Worm (Caenorhabditis elegans) whole organism, early embryonic: ENCODE results near the gene dpy-31.

Experiments
- B0310.2 ChIP-seq: sonication (generic microtip); optimal IDR thresholded peaks from 2 replicates; lab custom pipeline; 2016; ENCODE audit warnings: mild to moderate bottlenecking, missing genetic modification characterization, missing compliant biosample characterization
- F13C5.2 ChIP-seq: sonication (generic microtip); optimal IDR thresholded peaks from 2 replicates; lab custom pipeline; 2017; ENCODE audit warnings: mild to moderate bottlenecking, missing genetic modification characterization, inconsistent platforms, missing compliant biosample characterization
- aly-1 ChIP-seq: sonication (generic microtip); optimal IDR thresholded peaks from 2 replicates; lab custom pipeline; 2016; ENCODE audit warnings: missing genetic modification characterization, missing compliant biosample characterization
- ama-1 ChIP-seq: fragments of 150-350 bp; optimal IDR thresholded peaks from 2 replicates; lab custom pipeline; 2014
- ceh-13 ChIP-seq: fragments of 200-800 bp; sonication (Bioruptor generic); optimal IDR thresholded peaks from 2 replicates; lab custom pipeline; 2018; ENCODE audit warnings: mild to moderate bottlenecking, missing genetic modification characterization, missing compliant biosample characterization
- ceh-36 ChIP-seq: sonication (generic microtip); optimal IDR thresholded peaks from 2 replicates; lab custom pipeline; 2016; ENCODE audit warnings: missing genetic modification characterization, inconsistent platforms, missing compliant biosample characterization
- ets-7 ChIP-seq: sonication (generic microtip); optimal IDR thresholded peaks from 2 replicates; lab custom pipeline; 2016; ENCODE audit warnings: missing genotype, missing genetic modification characterization, missing compliant biosample characterization
- flt-1 ChIP-seq: fragments of 200-800 bp; sonication (Bioruptor generic); IDR thresholded peaks from 2 replicates; pipeline ENCODE4 v1.3.6; 2022; ENCODE audit warnings: missing genetic modification characterization, missing compliant biosample characterization
- hmbx-1 ChIP-seq: sonication (generic microtip); optimal IDR thresholded peaks from 2 replicates; lab custom pipeline; 2016; ENCODE audit warnings: mild to moderate bottlenecking, missing genetic modification characterization, missing compliant biosample characterization
- hmg-4 ChIP-seq: fragments of 200-800 bp; sonication (Bioruptor generic); optimal IDR thresholded peaks from 2 replicates; lab custom pipeline; 2018; ENCODE audit warnings: mild to moderate bottlenecking, missing genetic modification characterization, missing compliant biosample characterization
- hnd-1 ChIP-seq: sonication (generic microtip); optimal IDR thresholded peaks from 2 replicates; lab custom pipeline; 2016; ENCODE audit warnings: missing genetic modification characterization, missing compliant biosample characterization
- pes-1 ChIP-seq: fragments of 200-800 bp; sonication (Bioruptor generic); IDR thresholded peaks from 2 replicates; pipeline ENCODE4 v1.3.6; 2022; ENCODE audit warnings: missing genetic modification reagents, missing genetic modification characterization, missing compliant biosample characterization
- scrt-1 ChIP-seq: fragments of 200-800 bp; sonication (Bioruptor generic); IDR thresholded peaks from 2 replicates; pipeline ENCODE4 v1.3.6; 2022; ENCODE audit warnings: missing genetic modification characterization, missing compliant biosample characterization
- sea-1 ChIP-seq: fragments of 200-800 bp; sonication (Bioruptor generic); conservative IDR thresholded peaks from 2 replicates; pipeline ENCODE4 v1.3.6; 2022; ENCODE audit warnings: missing genetic modification characterization, missing compliant biosample characterization
- tbx-11 ChIP-seq: fragments of 200-800 bp; sonication (Bioruptor generic); IDR thresholded peaks from 2 replicates; pipeline ENCODE4 v1.3.6; 2022; ENCODE audit warnings: missing genetic modification characterization, missing compliant biosample characterization
- tbx-37 ChIP-seq: fragments of 200-800 bp; sonication (Bioruptor generic); conservative IDR thresholded peaks from 2 replicates; pipeline ENCODE4 v1.3.6; 2022; ENCODE audit warnings: missing genetic modification reagents, missing genetic modification characterization, missing compliant biosample characterization
- tra-4 ChIP-seq: sonication (generic microtip); optimal IDR thresholded peaks from 2 replicates; lab custom pipeline; 2017; ENCODE audit warnings: missing genetic modification characterization, missing compliant biosample characterization

dpy-31 gene

DNA sequence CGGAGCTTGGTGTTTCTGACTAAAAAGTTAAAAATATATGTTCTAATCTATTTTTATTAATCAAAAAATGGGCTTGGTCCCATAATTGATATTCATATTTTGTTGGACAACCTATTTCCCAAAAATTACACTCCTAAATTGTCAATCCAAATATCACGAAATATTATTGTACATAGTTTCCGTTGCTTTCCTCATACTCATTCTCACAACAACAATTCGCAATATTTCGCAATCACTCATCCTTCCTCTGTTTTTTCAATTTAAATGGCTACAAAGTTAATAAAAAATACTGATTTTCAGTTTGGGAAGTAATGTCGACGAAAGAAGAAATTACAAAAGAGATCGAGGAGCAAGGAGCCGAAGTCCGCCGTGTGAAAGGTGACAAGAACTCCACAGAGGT is 36.7 kb downstream of the dpy-31 start, which contains the start of gene pars-1:
Gene pars-1 (plus strand): TSS at position 301 of the 400 bp plus-strand sequence.
- TF ChIP-seq ets-7 (tag; lab: Kevin White, UChicago) (no peak), B0310.2 (tag; lab: Kevin White, UChicago) (no peak)

DNA sequence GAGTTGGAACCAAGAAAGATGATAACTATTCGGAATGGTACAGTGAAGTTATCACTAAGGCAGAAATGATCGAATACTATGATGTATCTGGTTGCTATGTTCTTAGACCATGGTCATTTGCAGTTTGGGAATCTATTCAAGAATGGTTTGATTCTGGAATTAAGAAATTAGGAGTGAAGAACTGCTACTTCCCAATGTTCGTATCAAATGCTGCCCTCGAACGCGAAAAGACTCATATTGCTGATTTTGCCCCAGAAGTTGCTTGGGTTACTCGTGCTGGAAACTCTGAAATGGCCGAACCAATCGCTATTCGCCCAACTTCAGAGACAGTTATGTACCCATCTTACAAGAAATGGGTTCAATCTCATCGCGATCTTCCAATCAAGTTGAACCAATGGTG is 37.4 kb downstream of the dpy-31 start:
- TF ChIP-seq ets-7 (tag; lab: Kevin White, UChicago) (no peak), ceh-36 (tag; lab: Kevin White, UChicago) (no peak), F13C5.2 (tag; lab: Kevin White, UChicago) (no peak), tbx-37 (GFP tag; lab: Robert Waterston, UW) (no peak), B0310.2 (tag; lab: Kevin White, UChicago) (no peak), scrt-1 (GFP tag; lab: Robert Waterston, UW) (no peak), ceh-13 (GFP tag; lab: Kevin White, UChicago) (no peak), tbx-11 (GFP tag; lab: Robert Waterston, UW) (no peak), flt-1 (no peak), aly-1 (tag; lab: Kevin White, UChicago) (no peak), pes-1 (GFP tag; lab: Robert Waterston, UW) (no peak), sea-1 (GFP tag; lab: Robert Waterston, UW) (no peak)

DNA sequence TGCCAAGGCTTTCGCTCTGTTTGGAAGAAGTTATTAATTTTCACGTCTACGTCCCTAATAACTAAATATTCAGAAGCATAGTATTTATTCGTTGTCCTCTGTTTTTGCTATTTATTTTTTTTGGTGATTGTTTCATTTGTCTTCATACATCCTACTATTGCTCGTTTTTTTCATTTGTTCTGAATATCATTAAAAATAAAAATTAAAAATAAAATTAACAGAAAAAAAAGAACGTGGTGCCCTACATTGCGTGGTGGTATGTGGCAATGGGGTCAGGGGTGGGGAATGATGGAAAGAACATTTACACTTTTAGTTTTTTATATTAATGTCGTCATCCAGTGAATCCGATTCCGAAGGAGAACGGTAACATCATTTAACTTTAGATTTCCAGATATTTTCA is 39.1 kb downstream of the dpy-31 start, which contains the start of gene ztf-31:
Gene ztf-31 (plus strand): TSS at position 301 of the 400 bp plus-strand sequence.
- no peak for TF ChIP-seq aly-1 (tag; lab: Kevin White, UChicago)
- TF ChIP-seq scrt-1 (GFP tag; lab: Robert Waterston, UW) = no peak
- TF ChIP-seq ama-1 = no peak
- TF ChIP-seq tbx-11 (GFP tag; lab: Robert Waterston, UW) = no peak

DNA sequence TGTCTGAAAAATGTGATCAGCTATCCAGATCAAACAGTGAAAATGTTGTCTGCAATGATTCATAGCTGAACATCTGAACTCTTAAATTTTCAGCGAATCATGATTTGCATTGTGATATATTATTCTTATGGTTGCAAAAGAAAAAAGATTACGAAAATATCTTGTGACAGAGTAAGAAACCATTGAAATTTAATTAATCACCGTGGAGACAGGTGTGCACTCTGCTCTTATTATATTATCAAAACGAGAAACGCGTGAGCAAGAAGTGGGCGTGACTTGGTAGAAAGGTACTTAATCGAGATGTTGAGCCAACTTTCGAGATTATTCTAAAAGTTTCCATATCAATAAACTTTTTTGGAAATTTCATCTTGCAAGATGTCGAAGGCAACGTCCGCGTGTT is 41.0 kb downstream of the dpy-31 start, which contains the start of gene osm-10:
Gene osm-10 (plus strand): TSS at position 293 of the 400 bp plus-strand sequence.
- TF ChIP-seq hmbx-1 (tag; lab: Kevin White, UChicago) (no peak), pes-1 (GFP tag; lab: Robert Waterston, UW) (no peak)

DNA sequence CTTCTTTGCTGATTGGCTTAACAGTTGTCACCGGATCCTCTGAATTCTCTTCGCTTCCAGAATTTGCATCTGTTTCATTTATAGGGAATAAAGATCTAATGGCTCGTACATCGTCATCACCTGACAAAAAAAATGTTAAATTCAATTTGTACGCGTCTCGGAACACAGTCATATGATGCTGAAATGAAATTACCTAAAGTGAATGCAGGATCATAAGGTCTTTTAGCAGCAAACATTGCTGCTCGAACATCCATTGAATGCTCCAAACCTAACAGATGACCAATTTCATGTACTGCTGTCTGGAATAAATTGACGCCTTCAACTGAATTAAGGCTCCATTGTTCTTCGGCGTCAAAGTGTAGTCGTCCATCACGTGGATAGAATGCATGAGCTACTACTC is 44.4 kb downstream of the dpy-31 start:
- no peak for TF ChIP-seq ets-7 (tag; lab: Kevin White, UChicago)
- no peak for TF ChIP-seq F13C5.2 (tag; lab: Kevin White, UChicago)
- no peak for TF ChIP-seq hnd-1 (tag; lab: Kevin White, UChicago)
- TF ChIP-seq tbx-37 (GFP tag; lab: Robert Waterston, UW) = no peak
- TF ChIP-seq hmg-4 (GFP tag; lab: Kevin White, UChicago) = no peak
- no peak for TF ChIP-seq flt-1
- no peak for TF ChIP-seq ama-1

DNA sequence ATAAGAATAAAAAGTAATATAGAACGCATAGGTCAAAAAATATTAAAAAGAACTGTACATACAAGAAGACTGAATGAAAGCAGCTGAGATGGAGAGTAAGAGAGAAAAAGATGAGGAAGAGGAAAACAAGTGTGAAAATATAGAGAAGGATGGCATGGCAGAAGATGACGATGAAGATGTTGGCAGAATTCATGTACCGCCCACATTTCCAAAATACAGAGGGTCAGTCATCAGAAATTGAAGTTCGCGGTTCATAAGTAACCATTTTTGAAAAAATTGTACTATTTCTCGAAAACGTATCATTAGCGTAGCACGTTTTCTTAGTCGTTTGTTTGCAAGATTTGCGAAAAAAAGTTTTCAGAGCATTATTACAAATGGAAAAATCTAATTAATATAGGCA is 45.7 kb downstream of the dpy-31 start, which contains the start of gene zmp-6:
Gene zmp-6 (minus strand): TSS at position 101 of the 400 bp plus-strand sequence.
- TF ChIP-seq F13C5.2 (tag; lab: Kevin White, UChicago) (no peak), ceh-13 (GFP tag; lab: Kevin White, UChicago) (no peak), tbx-11 (GFP tag; lab: Robert Waterston, UW) (no peak), ama-1 (no peak), ets-7 (tag; lab: Kevin White, UChicago) (no peak), scrt-1 (GFP tag; lab: Robert Waterston, UW) (no peak), hmg-4 (GFP tag; lab: Kevin White, UChicago) (no peak), hmbx-1 (tag; lab: Kevin White, UChicago) (no peak), pes-1 (GFP tag; lab: Robert Waterston, UW) (no peak), tra-4 (tag; lab: Kevin White, UChicago) (no peak), ceh-36 (tag; lab: Kevin White, UChicago) (no peak), B0310.2 (tag; lab: Kevin White, UChicago) (no peak), flt-1 (no peak), sea-1 (GFP tag; lab: Robert Waterston, UW) (no peak), hnd-1 (tag; lab: Kevin White, UChicago) (no peak), tbx-37 (GFP tag; lab: Robert Waterston, UW) (no peak)

DNA sequence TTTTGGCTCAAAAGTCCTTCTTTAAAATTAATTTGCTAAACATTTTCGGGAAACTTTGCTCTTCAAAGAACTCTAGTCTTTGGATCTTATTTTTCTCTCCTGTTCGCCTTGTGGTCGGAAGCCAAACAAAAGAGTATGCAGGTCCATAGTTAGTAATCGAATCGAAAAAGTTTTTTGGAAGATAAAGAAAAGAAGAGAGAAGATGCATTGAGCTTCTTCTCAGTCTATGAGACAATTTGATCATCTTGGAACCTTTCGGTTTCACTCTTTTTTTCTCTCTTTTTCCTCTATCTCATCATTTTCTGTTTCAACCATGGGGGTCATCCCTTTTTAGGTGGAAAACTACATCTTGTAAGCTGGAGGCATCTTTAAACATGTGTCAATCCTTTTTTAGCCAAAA is 51.7 kb downstream of the dpy-31 start:
- no peak for TF ChIP-seq scrt-1 (GFP tag; lab: Robert Waterston, UW)
- no peak for TF ChIP-seq sea-1 (GFP tag; lab: Robert Waterston, UW)
- TF ChIP-seq ets-7 (tag; lab: Kevin White, UChicago) = no peak
- no peak for TF ChIP-seq tbx-11 (GFP tag; lab: Robert Waterston, UW)
- no peak for TF ChIP-seq F13C5.2 (tag; lab: Kevin White, UChicago)
- no peak for TF ChIP-seq ceh-13 (GFP tag; lab: Kevin White, UChicago)
